Worm (Caenorhabditis elegans) whole organism, L4 larva: Measurements from ENCODE around the gene srx-36.

Source experiments
- F44E2.7 ChIP-seq: fragments of 200-800 bp; sonication (Bioruptor generic); IDR thresholded peaks from 2 replicates; pipeline ENCODE4 v2.1.2; 2022; ENCODE audit warnings: missing genetic modification characterization, missing compliant biosample characterization
- F49E8.2 ChIP-seq: sonication (generic microtip); optimal IDR thresholded peaks from 2 replicates; lab custom pipeline; 2016; ENCODE audit warnings: missing compliant biosample characterization, mild to moderate bottlenecking, missing genetic modification characterization, borderline replicate concordance
- T20F7.1 ChIP-seq: fragments of 200-800 bp; sonication (Bioruptor generic); optimal IDR thresholded peaks from 2 replicates; lab custom pipeline; 2018; ENCODE audit warnings: mild to moderate bottlenecking, missing genetic modification characterization, missing compliant biosample characterization
- T26A8.4 ChIP-seq: fragments of 200-800 bp; sonication (Bioruptor generic); IDR thresholded peaks from 2 replicates; pipeline ENCODE4 v1.3.6; 2022; ENCODE audit warnings: missing genetic modification characterization, missing compliant biosample characterization
- Y48G9A.11 ChIP-seq: fragments of 200-800 bp; sonication (Bioruptor generic); IDR thresholded peaks from 2 replicates; pipeline ENCODE4 v1.3.6; 2022; ENCODE audit warnings: missing genetic modification reagents, missing genetic modification characterization, missing compliant biosample characterization
- ZK546.5 ChIP-seq, 2 experiments: sonication (generic microtip); optimal IDR thresholded peaks; 2 replicates each; lab custom pipeline; 2017; ENCODE audit warnings: missing biosample characterization in 2 of 2, missing genetic modification characterization in 2 of 2
- aha-1 ChIP-seq: fragments of 150-350 bp; peaks from one replicate; lab custom pipeline; 2014; ENCODE audit warnings: missing biosample characterization, missing genetic modification characterization
- ceh-20 ChIP-seq: fragments of 200-800 bp; sonication (Bioruptor generic); IDR thresholded peaks from 2 replicates; pipeline ENCODE4 v1.3.6; 2022; ENCODE audit warnings: missing genetic modification reagents, missing genetic modification characterization, missing compliant biosample characterization
- ceh-28 ChIP-seq: fragments of 150-350 bp; optimal IDR thresholded peaks from 2 replicates; lab custom pipeline; 2014; ENCODE audit warnings: missing biosample characterization, missing genetic modification reagents, missing genetic modification characterization
- daf-16 ChIP-seq, 3 experiments: sonication (generic microtip); optimal IDR thresholded peaks; 2 replicates each; lab custom pipeline; 2016 to 2017; ENCODE audit warnings: missing genetic modification characterization in 3 of 3, missing genetic modification reagents in 3 of 3, mild to moderate bottlenecking in 2 of 3, missing compliant biosample characterization in 2 of 3, missing biosample characterization in 1 of 3, moderate library complexity in 1 of 3
- dmd-6 ChIP-seq: fragments of 200-800 bp; sonication (Bioruptor generic); IDR thresholded peaks from 2 replicates; pipeline ENCODE4 v1.3.6; 2022; ENCODE audit warnings: missing genetic modification reagents, missing genetic modification characterization, missing compliant biosample characterization
- dve-1 ChIP-seq: sonication (generic microtip); optimal IDR thresholded peaks from 2 replicates; lab custom pipeline; 2017; ENCODE audit warnings: antibody characterized with exemption, mild to moderate bottlenecking, missing genetic modification characterization, missing compliant biosample characterization; ENCODE audit not compliant: insufficient read depth
- hlh-11 ChIP-seq: fragments of 200-800 bp; sonication (Bioruptor generic); optimal IDR thresholded peaks from 2 replicates; lab custom pipeline; 2018; ENCODE audit warnings: mild to moderate bottlenecking, missing genetic modification characterization, missing compliant biosample characterization
- hlh-30 ChIP-seq: sonication (generic microtip); optimal IDR thresholded peaks from 2 replicates; lab custom pipeline; 2017; ENCODE audit warnings: antibody characterized with exemption, mild to moderate bottlenecking, missing genetic modification characterization, missing compliant biosample characterization; ENCODE audit not compliant: insufficient read depth
- lim-7 ChIP-seq: fragments of 200-800 bp; sonication (Bioruptor generic); IDR thresholded peaks from 2 replicates; pipeline ENCODE4 v1.3.6; 2022; ENCODE audit warnings: missing genetic modification characterization, missing compliant biosample characterization
- lin-29 ChIP-seq: fragments of 200-800 bp; sonication (Bioruptor generic); IDR thresholded peaks from 2 replicates; pipeline ENCODE4 v1.3.6; 2022; ENCODE audit warnings: missing genetic modification reagents, missing genetic modification characterization, missing compliant biosample characterization
- lin-39 ChIP-seq: fragments of 150-350 bp; optimal IDR thresholded peaks from 2 replicates; lab custom pipeline; 2014; ENCODE audit warnings: missing biosample characterization, missing genetic modification reagents, missing genetic modification characterization
- madf-5 ChIP-seq, 2 experiments: fragments of 200-800 bp; sonication (Bioruptor generic); IDR thresholded peaks; 2 replicates each; pipeline ENCODE4 v1.3.6; 2022; ENCODE audit warnings: missing compliant biosample characterization in 2 of 2, missing genetic modification characterization in 2 of 2
- nhr-102 ChIP-seq: sonication (generic microtip); optimal IDR thresholded peaks from 2 replicates; lab custom pipeline; 2016; ENCODE audit warnings: mild to moderate bottlenecking, missing genetic modification characterization, moderate library complexity, missing compliant biosample characterization
- nhr-11 ChIP-seq: fragments of 150-350 bp; optimal IDR thresholded peaks from 2 replicates; lab custom pipeline; 2014; ENCODE audit warnings: missing biosample characterization, missing genetic modification characterization
- nhr-237 ChIP-seq: sonication (generic microtip); optimal IDR thresholded peaks from 2 replicates; lab custom pipeline; 2017; ENCODE audit warnings: missing biosample characterization, missing genetic modification characterization
- nhr-28 ChIP-seq: fragments of 150-350 bp; optimal IDR thresholded peaks from 2 replicates; lab custom pipeline; 2014; ENCODE audit warnings: missing biosample characterization, missing genetic modification characterization
- php-3 ChIP-seq: fragments of 200-800 bp; sonication (Bioruptor generic); IDR thresholded peaks from 2 replicates; pipeline ENCODE4 v1.3.6; 2022; ENCODE audit warnings: missing genetic modification reagents, missing genetic modification characterization, missing compliant biosample characterization
- pqm-1 ChIP-seq: sonication (generic microtip); optimal IDR thresholded peaks from 2 replicates; lab custom pipeline; 2017; ENCODE audit warnings: missing biosample characterization, missing genetic modification characterization
- sdz-12 ChIP-seq: fragments of 200-800 bp; sonication (Bioruptor generic); optimal IDR thresholded peaks from 2 replicates; lab custom pipeline; 2018; ENCODE audit warnings: mild to moderate bottlenecking, missing genetic modification characterization, missing compliant biosample characterization
- skn-1 ChIP-seq: fragments of 150-350 bp; optimal IDR thresholded peaks from 2 replicates; lab custom pipeline; 2014; ENCODE audit warnings: missing biosample characterization, missing genetic modification characterization
- snpc-1.2 ChIP-seq: fragments of 200-800 bp; sonication (Bioruptor generic); IDR thresholded peaks from 2 replicates; pipeline ENCODE4 v1.3.6; 2022; ENCODE audit warnings: missing genetic modification reagents, missing genetic modification characterization, missing compliant biosample characterization
- snpc-4 ChIP-seq: fragments of 150-350 bp; optimal IDR thresholded peaks from 2 replicates; lab custom pipeline; 2014; ENCODE audit warnings: missing biosample characterization, missing genetic modification characterization
- spr-3 ChIP-seq: fragments of 200-800 bp; sonication (Bioruptor generic); optimal IDR thresholded peaks from 2 replicates; lab custom pipeline; 2018; ENCODE audit warnings: mild to moderate bottlenecking, missing genetic modification characterization, missing compliant biosample characterization
- tag-97 ChIP-seq: fragments of 200-800 bp; sonication (Bioruptor generic); IDR thresholded peaks from 2 replicates; pipeline ENCODE4 v1.3.6; 2022; ENCODE audit warnings: missing genetic modification characterization, missing compliant biosample characterization
- tra-1 ChIP-seq: fragments of 200-800 bp; sonication (Bioruptor generic); IDR thresholded peaks from 2 replicates; pipeline ENCODE4 v1.3.6; 2022; ENCODE audit warnings: missing genetic modification reagents, missing genetic modification characterization, missing compliant biosample characterization
- unc-39 ChIP-seq: sonication (generic microtip); optimal IDR thresholded peaks from 2 replicates; lab custom pipeline; 2017; ENCODE audit warnings: missing biosample characterization, missing genetic modification characterization
- unc-62 ChIP-seq, 3 experiments: fragments of 150-350 bp in 1 of 3; sonication (generic microtip); optimal IDR thresholded peaks in 2 of 3; peaks in 1 of 3; 1 replicate in 1 of 3; 2 replicates in 2 of 3; lab custom pipeline; 2014 to 2017; ENCODE audit warnings: missing biosample characterization in 3 of 3, missing genetic modification characterization in 3 of 3, missing genetic modification reagents in 3 of 3, missing genotype in 1 of 3
- zfp-3 ChIP-seq: fragments of 200-800 bp; sonication (Bioruptor generic); conservative IDR thresholded peaks from 2 replicates; pipeline ENCODE4 v1.3.6; 2022; ENCODE audit warnings: missing genetic modification reagents, missing genetic modification characterization, missing compliant biosample characterization

Gene srx-36

ce11 chrV:7145250-7145850 lies 14.5 kb upstream of the srx-36 start, which contains the start of gene ugt-37:
TSS of gene ugt-37 (minus strand) at chrV:7145318.
- TF ChIP-seq dve-1 (tag; lab: Kevin White, UChicago): no peak
- no peak for TF ChIP-seq ZK546.5 (tag; optimal IDR thresholded peaks at IDR 0.05; lab: Kevin White, UChicago)
- no peak for TF ChIP-seq unc-39
- no peak for TF ChIP-seq skn-1 (tag; lab: Kevin White, UChicago)
- peak; percentile 34 for TF ChIP-seq aha-1 (tag; lab: Kevin White, UChicago)
- TF ChIP-seq nhr-102 (tag; lab: Kevin White, UChicago): peak; percentile 92
- no peak for TF ChIP-seq nhr-11 (tag; lab: Kevin White, UChicago)
- TF ChIP-seq nhr-28: peak; percentile 89

- TF ChIP-seq php-3 (GFP tag; lab: Robert Waterston, UW) (peak; percentile 72), aha-1 (tag; lab: Kevin White, UChicago) (peak; percentile 94), nhr-102 (tag; lab: Kevin White, UChicago) (peak; percentile 94), T20F7.1 (no peak), madf-5 (GFP tag; IDR thresholded peaks at IDR 0.05; lab: Robert Waterston, UW) (no peak), daf-16 (GFP tag; optimal IDR thresholded peaks at IDR 0.05; lab: Kevin White, UChicago) (peak in 1 of 2 experiments; percentile 16), daf-16 (tag; optimal IDR thresholded peaks at IDR 0.05; lab: Kevin White, UChicago) (peak; percentile 58), snpc-4 (tag; lab: Kevin White, UChicago) (peak; percentile 67), ceh-28 (tag; lab: Kevin White, UChicago) (no peak), tra-1 (GFP tag; lab: Robert Waterston, UW) (0 out of 2 replicates have a peak, but pooled peaks have one; percentile 11), dmd-6 (peak; percentile 67), pqm-1 (tag; lab: Kevin White, UChicago) (peak; percentile 1), F49E8.2 (tag; lab: Kevin White, UChicago) (peak; percentile 76), Y48G9A.11 (GFP tag; lab: Robert Waterston, UW) (peak; percentile 78), tag-97 (no peak)
Measured at ce11 chrV:7142661-7143060, 11.8 kb upstream of the srx-36 start.

- TF ChIP-seq zfp-3 (GFP tag; lab: Robert Waterston, UW) (no peak), lin-29 (no peak), nhr-28 (peak; percentile 45), ceh-20 (GFP tag; lab: Robert Waterston, UW) (no peak), skn-1 (tag; lab: Kevin White, UChicago) (no peak)
Measured at ce11 chrV:7141864-7142263, 11.0 kb upstream of the srx-36 start, which contains the start of gene ugt-40. TSS of gene ugt-40 (minus strand) at chrV:7141964.

- TF ChIP-seq F44E2.7 (GFP tag; lab: Robert Waterston, UW) (no peak), unc-62 (GFP tag; optimal IDR thresholded peaks at IDR 0.05 in 1 of 2; lab: Kevin White, UChicago) (peak in 1 of 2 experiments; percentile 91), unc-62 (tag; optimal IDR thresholded peaks at IDR 0.05; lab: Kevin White, UChicago) (no peak), lin-39 (no peak), nhr-237 (tag; lab: Kevin White, UChicago) (no peak), nhr-28 (peak; percentile 64)
Measured at ce11 chrV:7140368-7140767, 9.5 kb upstream of the srx-36 start.

- TF ChIP-seq T26A8.4 (GFP tag; lab: Robert Waterston, UW) (no peak), hlh-11 (tag; lab: Kevin White, UChicago) (no peak), tag-97 (no peak), lin-29 (no peak), lim-7 (no peak), sdz-12 (GFP tag; lab: Kevin White, UChicago) (no peak), pqm-1 (tag; lab: Kevin White, UChicago) (no peak), snpc-1.2 (GFP tag; lab: Robert Waterston, UW) (no peak), hlh-30 (tag; lab: Kevin White, UChicago) (no peak), spr-3 (GFP tag; lab: Kevin White, UChicago) (no peak), tra-1 (GFP tag; lab: Robert Waterston, UW) (no peak), ZK546.5 (tag; optimal IDR thresholded peaks at IDR 0.05; lab: Kevin White, UChicago) (no peak)
Measured at ce11 chrV:7138320-7138719, 7.4 kb upstream of the srx-36 start, which contains the start of gene str-112. TSS of gene str-112 (minus strand) at chrV:7138420.
